Fruit fly (Drosophila melanogaster) whole organism: ENCODE measurements around the gene CG7557.

Source experiments
- CG8478 ChIP-seq: fragments of >200 bp; optimal IDR thresholded peaks from 2 replicates; lab custom pipeline; 2018; ENCODE audit warnings: inconsistent platforms
- Dll ChIP-seq: fragments of >200 bp; optimal IDR thresholded peaks from 2 replicates; lab custom pipeline; 2017
- EcR ChIP-seq, 2 experiments: fragments of >200 bp; optimal IDR thresholded peaks; 2 replicates each; lab custom pipeline; 2017; ENCODE audit warnings: missing biosample characterization in 2 of 2, missing genetic modification characterization in 2 of 2, missing genetic modification reagents in 2 of 2
- pan ChIP-seq: fragments of >200 bp; optimal IDR thresholded peaks from 2 replicates; lab custom pipeline; 2017
- psq ChIP-seq: fragments of >200 bp; optimal IDR thresholded peaks from 2 replicates; lab custom pipeline; 2017
- usp ChIP-seq: fragments of >200 bp; optimal IDR thresholded peaks from 2 replicates; lab custom pipeline; 2017; ENCODE audit warnings: missing biosample characterization, missing genetic modification characterization, mixed read lengths

Gene CG7557

DNA sequence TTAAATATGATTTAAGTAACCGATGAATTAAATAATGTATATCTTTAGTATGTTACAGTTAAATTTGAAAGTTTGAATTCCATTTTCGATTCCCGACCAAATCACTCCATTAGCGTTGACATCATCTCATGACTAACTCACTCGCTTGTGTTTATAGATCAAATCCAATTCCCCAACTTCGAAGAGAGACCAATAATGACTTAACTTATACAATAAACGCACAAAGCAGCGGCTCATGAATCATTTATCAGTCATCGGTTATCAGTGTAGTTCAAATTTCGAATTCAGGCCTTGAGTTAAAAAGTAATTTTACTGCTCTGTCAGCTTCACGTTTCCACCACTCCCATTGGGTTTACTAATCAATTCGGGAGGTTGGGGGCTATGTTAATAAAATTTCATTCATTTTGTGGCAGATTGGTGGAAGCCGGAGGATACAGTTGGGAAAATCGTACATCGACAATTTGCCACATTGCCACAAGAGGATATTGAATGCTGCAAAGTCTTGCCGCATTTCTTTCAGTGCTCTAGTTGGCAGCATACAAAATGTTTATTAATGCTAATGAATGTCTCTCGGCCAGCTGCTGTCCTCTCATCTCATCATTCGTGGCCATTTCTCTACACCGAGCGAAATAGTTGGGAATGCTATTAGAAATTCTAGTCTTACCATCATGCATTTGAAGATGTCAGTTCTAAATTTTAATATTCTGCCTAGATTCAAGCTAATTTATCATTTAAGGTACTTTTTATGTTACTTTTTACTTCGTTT is 36.5 kb upstream of the CG7557 start:
- TF ChIP-seq EcR (GFP tag; optimal IDR thresholded peaks at IDR 0.05; lab: Kevin White, UChicago) (no peak), psq (lab: Kevin White, UChicago) (no peak), pan (lab: Kevin White, UChicago) (no peak), CG8478 (lab: Kevin White, UChicago) (no peak)

DNA sequence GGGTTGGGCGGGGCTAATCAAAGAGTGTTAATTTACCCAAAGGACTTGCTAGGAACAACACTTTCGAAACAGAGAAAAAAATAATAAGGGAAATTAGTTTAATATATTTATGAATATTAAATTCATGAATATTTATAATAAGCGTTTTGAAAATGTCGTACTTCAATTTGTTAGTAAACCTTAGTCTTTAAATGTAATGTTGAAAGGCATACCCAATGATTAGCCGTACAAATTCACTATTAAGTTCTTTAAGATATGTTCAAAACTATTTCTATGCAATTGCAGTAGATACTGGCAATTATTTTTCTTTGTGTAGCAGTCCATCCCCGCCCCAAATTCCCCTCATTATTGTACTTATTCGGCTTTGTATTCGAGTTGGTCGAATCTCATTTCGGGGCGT is 34.5 kb upstream of the CG7557 start:
- TF ChIP-seq pan (lab: Kevin White, UChicago): no peak
- no peak for TF ChIP-seq psq (lab: Kevin White, UChicago)
- TF ChIP-seq Dll (lab: Kevin White, UChicago): no peak
- no peak for TF ChIP-seq usp (GFP tag; lab: Kevin White, UChicago)
- TF ChIP-seq CG8478 (lab: Kevin White, UChicago): no peak
- TF ChIP-seq EcR (GFP tag; optimal IDR thresholded peaks at IDR 0.05; lab: Kevin White, UChicago): no peak

DNA sequence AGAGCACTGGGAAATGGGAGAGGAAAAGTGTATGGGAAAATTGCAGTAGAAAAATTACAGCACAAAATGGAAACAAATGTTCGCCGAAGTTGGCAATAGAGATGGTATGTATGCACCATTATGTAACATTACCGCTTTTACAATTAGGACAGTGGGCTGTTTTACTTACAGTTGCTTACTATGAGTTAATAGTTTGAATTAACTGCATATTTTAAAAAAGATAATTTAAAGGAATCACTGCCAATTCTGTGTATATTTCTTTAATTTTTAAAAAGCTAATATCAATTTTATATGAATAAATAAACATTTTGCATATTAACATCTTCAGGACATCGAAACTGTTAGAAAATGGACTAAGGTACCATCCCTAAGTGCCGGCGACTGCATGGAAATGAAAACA is 31.3 kb upstream of the CG7557 start:
- TF ChIP-seq EcR (GFP tag; optimal IDR thresholded peaks at IDR 0.05; lab: Kevin White, UChicago) (no peak), Dll (lab: Kevin White, UChicago) (no peak), CG8478 (lab: Kevin White, UChicago) (no peak), usp (GFP tag; lab: Kevin White, UChicago) (no peak), pan (lab: Kevin White, UChicago) (no peak), psq (lab: Kevin White, UChicago) (no peak)

DNA sequence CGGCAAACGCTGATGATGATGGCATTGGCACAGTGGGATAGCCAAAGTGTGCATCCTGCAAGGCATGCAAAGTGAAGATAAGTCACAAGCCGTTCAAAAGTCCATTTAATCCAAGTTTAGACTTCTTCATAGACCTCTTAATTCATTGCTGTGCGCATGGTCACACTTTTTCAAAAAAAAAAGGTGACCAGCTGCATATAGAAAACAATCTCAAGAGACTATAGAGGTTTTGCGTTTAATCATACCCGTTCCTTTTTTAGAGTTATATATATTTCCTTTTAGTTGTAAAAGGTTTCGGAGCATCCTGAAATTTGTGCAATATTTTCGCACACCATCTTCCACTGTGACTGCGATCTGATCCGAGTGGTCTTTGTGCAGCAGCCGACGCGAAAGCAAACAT is 30.5 kb upstream of the CG7557 start:
- TF ChIP-seq CG8478 (lab: Kevin White, UChicago) (no peak), Dll (lab: Kevin White, UChicago) (no peak), usp (GFP tag; lab: Kevin White, UChicago) (no peak), EcR (GFP tag; optimal IDR thresholded peaks at IDR 0.05; lab: Kevin White, UChicago) (no peak), pan (lab: Kevin White, UChicago) (no peak), psq (lab: Kevin White, UChicago) (no peak)

DNA sequence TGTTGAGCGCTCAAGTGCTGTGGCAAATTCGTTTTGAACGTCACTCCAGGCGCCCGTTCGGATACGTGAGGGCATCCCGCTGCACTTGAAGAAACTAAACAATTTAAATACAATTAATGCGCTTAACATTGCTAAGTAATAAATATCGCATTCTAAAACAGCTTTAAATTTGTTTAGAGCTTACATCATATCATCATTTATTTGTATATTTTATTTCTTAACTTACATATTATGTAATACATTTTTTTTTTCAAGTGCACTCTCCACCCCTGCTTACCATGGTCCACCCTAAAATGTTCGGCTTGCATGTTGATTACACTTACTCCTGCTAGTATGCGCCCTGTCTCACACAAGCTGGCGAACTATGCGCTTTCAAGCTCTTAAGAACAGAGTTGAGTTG is 29.6 kb upstream of the CG7557 start:
- TF ChIP-seq Dll (lab: Kevin White, UChicago) (no peak), usp (GFP tag; lab: Kevin White, UChicago) (no peak), pan (lab: Kevin White, UChicago) (no peak), psq (lab: Kevin White, UChicago) (no peak), CG8478 (lab: Kevin White, UChicago) (no peak), EcR (GFP tag; optimal IDR thresholded peaks at IDR 0.05; lab: Kevin White, UChicago) (no peak)

DNA sequence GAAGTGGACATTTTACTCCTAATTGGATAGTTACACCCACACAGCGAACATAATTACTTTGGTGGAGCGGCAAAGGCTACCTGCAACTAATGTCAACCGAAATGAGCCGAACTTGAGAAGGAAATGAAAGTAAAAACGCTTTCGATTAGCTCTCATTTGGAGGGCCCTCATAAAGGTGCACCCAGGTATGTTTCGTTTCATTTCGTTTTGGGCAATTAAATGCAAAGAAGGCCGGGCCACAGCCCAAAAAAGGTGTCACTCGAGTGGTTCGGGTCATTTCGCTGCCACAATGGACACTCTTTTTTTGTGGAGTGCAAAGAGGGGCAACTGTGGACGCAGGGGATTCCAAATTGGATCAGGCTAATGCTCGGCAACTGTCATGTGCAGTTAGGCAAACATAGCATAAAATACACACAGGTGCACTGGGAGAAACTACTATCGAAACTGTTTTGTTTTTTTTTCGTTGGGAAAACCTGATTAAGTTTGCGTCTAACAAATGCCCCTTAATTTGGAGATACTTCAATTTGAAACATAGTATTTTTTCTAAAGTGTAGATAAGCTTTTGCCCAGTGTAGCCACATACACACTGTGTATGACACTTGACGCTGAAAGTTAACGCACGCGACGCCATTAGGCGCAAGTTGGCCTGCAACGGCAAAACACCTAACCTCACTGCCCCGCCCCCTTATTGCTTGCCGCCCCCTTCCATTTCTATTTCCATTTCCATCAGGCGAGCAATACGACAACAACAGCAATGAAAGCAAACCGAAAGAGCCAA is 28.3 kb upstream of the CG7557 start:
- TF ChIP-seq pan (lab: Kevin White, UChicago) (no peak), Dll (lab: Kevin White, UChicago) (no peak), usp (GFP tag; lab: Kevin White, UChicago) (no peak), CG8478 (lab: Kevin White, UChicago) (no peak), psq (lab: Kevin White, UChicago) (no peak), EcR (GFP tag; optimal IDR thresholded peaks at IDR 0.05; lab: Kevin White, UChicago) (no peak)

DNA sequence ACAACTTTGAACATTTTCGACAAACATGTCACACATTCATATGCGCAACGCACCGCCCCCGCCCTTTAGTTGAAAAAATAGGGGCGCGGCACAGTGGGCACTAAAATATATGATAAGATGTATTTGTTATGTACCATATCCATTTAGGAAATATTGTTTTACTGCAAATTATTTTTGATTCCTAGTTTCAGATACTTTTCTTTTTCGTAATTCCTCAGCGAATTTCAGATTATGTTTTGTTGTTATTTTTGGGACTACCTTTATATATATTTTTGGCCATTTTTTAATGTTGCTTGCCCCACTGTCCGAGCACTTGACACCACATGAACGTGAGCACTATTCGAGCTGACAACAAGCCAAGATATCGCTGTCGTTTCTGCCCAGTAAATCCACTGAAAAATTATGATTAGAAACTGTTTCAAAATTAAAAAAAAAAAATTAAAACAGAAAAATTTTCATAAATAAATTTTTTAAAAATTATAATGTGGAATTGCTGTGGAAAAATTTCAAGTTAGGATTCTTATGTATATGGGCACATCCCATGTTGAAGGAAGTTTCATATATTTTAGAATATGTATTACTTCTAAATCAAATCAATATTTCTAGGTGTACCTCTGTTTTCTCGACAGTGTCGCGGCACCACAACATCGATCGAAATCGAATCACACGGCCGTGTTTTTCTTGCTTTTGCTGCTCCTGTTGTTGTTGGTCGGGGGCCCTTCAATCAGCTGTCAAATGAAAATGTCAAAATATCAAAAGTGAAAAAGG is 27.5 kb upstream of the CG7557 start:
- TF ChIP-seq usp (GFP tag; lab: Kevin White, UChicago) (no peak), CG8478 (lab: Kevin White, UChicago) (no peak), pan (lab: Kevin White, UChicago) (no peak), psq (lab: Kevin White, UChicago) (no peak), Dll (lab: Kevin White, UChicago) (no peak), EcR (GFP tag; optimal IDR thresholded peaks at IDR 0.05; lab: Kevin White, UChicago) (no peak)

DNA sequence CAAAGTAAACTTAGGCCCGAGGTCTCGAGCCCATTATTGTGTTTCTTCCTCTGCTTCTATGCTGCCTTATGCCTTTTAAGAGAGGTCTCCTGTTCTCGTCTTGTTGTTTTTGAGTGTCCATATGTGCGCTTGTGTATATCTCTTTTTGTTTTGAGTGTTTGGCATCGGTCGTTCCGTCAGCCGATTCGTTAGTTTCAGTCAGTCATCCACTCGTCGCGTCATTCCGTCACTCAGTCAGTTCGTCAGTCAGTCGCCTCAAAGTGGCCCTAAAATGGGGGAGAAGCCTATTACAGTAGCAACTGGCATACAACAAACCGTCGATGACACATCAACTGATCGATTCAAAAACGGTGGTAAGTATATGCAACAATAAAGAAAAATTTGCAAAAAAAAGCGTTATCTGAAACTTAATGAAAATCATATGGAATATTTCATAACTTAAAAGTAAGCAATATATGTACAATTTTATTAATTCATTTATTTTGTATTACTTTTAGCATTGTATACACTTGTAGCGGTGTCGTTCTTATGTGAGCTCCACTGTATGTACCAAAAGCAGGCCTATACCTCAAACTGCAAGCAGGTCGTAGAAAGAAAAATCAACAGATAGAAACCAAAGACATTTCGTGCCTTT is 26.8 kb upstream of the CG7557 start:
- TF ChIP-seq EcR (GFP tag; optimal IDR thresholded peaks at IDR 0.05; lab: Kevin White, UChicago) (no peak), usp (GFP tag; lab: Kevin White, UChicago) (no peak), psq (lab: Kevin White, UChicago) (no peak), pan (lab: Kevin White, UChicago) (no peak), CG8478 (lab: Kevin White, UChicago) (no peak), Dll (lab: Kevin White, UChicago) (no peak)

DNA sequence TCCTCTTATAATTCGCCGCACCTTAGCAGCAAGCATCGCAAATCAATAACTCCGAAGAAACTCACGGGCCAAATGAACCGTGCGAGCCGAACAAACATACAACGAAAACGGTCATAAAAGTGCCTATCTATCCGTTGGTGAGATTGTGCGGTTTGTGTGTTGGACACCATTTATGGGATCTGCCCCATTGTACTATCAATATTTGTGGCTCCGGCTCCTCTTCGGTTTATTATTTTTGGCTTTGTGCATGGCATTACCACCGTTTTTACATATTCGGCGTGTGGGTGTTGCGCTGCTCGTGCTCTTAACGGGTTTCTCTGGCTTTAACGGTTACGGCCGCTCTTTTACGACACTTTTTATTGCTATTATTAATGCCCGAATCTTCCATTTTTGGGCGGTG is 25.6 kb upstream of the CG7557 start:
- TF ChIP-seq Dll (lab: Kevin White, UChicago) (no peak), pan (lab: Kevin White, UChicago) (no peak), psq (lab: Kevin White, UChicago) (no peak)

DNA sequence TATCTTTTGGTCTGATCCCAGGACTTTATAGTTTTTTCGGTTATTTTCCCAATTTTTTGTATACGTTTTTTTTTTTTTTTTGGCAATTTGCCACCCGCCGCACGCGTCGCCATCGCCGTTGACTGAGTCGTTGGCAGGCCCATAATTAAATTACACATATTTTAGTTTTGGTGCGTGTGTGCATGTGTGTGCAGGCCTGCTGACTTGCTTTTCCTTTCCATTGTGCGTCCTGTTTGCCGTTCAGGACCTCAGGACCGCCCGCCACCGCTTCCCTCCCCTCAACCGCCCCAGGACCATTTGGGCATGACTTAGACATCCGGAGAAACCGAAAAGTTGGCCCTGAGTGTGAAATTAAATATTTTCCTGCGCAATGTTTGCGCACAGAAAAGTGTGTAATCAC is 24.0 kb upstream of the CG7557 start:
- TF ChIP-seq Dll (lab: Kevin White, UChicago) (no peak), CG8478 (lab: Kevin White, UChicago) (no peak), pan (lab: Kevin White, UChicago) (no peak), psq (lab: Kevin White, UChicago) (no peak), EcR (GFP tag; optimal IDR thresholded peaks at IDR 0.05; lab: Kevin White, UChicago) (no peak), usp (GFP tag; lab: Kevin White, UChicago) (no peak)
